Fruit fly (Drosophila melanogaster) whole organism, embryonic: ENCODE data around the gene Kah.

ENCODE experiments used
- BtbVII ChIP-seq: fragments of 200-800 bp; sonication (Bioruptor generic); optimal IDR thresholded peaks from 3 replicates; lab custom pipeline; 2017; ENCODE audit warnings: missing biosample characterization, mild to moderate bottlenecking, missing genetic modification characterization
- CG12299 ChIP-seq: fragments of 200-800 bp; sonication (Bioruptor generic); optimal IDR thresholded peaks from 2 replicates; lab custom pipeline; 2018; ENCODE audit warnings: missing biosample characterization, mild to moderate bottlenecking, missing genetic modification characterization
- CG16815 ChIP-seq: fragments of 200-800 bp; sonication (Bioruptor generic); optimal IDR thresholded peaks from 3 replicates; lab custom pipeline; 2017; ENCODE audit warnings: missing biosample characterization, mild to moderate bottlenecking, missing genetic modification characterization
- Gug ChIP-seq: fragments of 200-800 bp; sonication (Bioruptor generic); IDR thresholded peaks from 4 replicates; pipeline ENCODE4 v1.3.6; 2022; ENCODE audit warnings: missing biosample characterization, missing genetic modification characterization
- Jarid2 ChIP-seq: fragments of 200-800 bp; sonication (Bioruptor generic); optimal IDR thresholded peaks from 3 replicates; lab custom pipeline; 2017; ENCODE audit warnings: mild to moderate bottlenecking, missing biosample characterization, missing genetic modification reagents, missing genetic modification characterization
- chm ChIP-seq: fragments of 200-800 bp; sonication (Bioruptor generic); IDR thresholded peaks from 2 replicates; pipeline ENCODE4 v1.3.6; 2022; ENCODE audit warnings: missing biosample characterization, missing genetic modification characterization

dm6 chr3L:552950-553349, 36.1 kb downstream of the Kah start:
- TF ChIP-seq BtbVII (GFP tag; lab: Kevin White, UChicago) (peak; percentile 66), CG12299 (tag; lab: Kevin White, UChicago) (peak; percentile 34), Gug (GFP tag; lab: Robert Waterston, UW) (peak; percentile 66; the same call in 3 of the 4 replicates), Jarid2 (GFP tag; lab: Kevin White, UChicago) (peak; percentile 2), CG16815 (GFP tag; lab: Kevin White, UChicago) (peak; percentile 16), chm (peak; percentile 70; the same call in 1 of the 2 replicates)
